Fruit fly (Drosophila melanogaster) Kc167 (cell line): ENCODE measurements around the gene Taf3.

Experiments
- Sin3A ChIP-seq: fragments of >200 bp; optimal IDR thresholded peaks from 2 replicates; lab custom pipeline; 2018; ENCODE audit warnings: missing external identifiers
- insv ChIP-seq: fragments of >200 bp; optimal IDR thresholded peaks from 3 replicates; lab custom pipeline; 2018; ENCODE audit warnings: missing external identifiers
- psq ChIP-seq: fragments of >200 bp; optimal IDR thresholded peaks from 2 replicates; lab custom pipeline; 2017; ENCODE audit warnings: missing external identifiers
- ttk ChIP-seq: sonication (Bioruptor generic); optimal IDR thresholded peaks from 2 replicates; lab custom pipeline; 2017; ENCODE audit warnings: missing external identifiers

- TF ChIP-seq insv (no peak), Sin3A (no peak), ttk (no peak), psq (lab: Kevin White, UChicago) (no peak)
Measured at dm6 chr4:468634-469238, 2.1 kb upstream of the Taf3 start.
